Fruit fly (Drosophila melanogaster) whole organism, embryonic: Measurements from ENCODE around the gene PIP82.

Experiments
- Abd-B ChIP-seq: fragments of 200-800 bp; sonication (Bioruptor generic); optimal IDR thresholded peaks from 2 replicates; lab custom pipeline; 2018; ENCODE audit warnings: missing biosample characterization, mild to moderate bottlenecking, missing genetic modification characterization, moderate library complexity
- CG10959 ChIP-seq: fragments of 200-800 bp; sonication (Bioruptor generic); IDR thresholded peaks from 2 replicates; pipeline ENCODE4 v1.3.6; 2022; ENCODE audit warnings: missing biosample characterization, missing genetic modification characterization
- CG13287 ChIP-seq: fragments of 200-800 bp; sonication (Bioruptor generic); IDR thresholded peaks from 2 replicates; pipeline ENCODE4 v1.3.6; 2022; ENCODE audit warnings: missing biosample characterization, missing genetic modification characterization; ENCODE audit not compliant: partially characterized antibody
- CG13424 ChIP-seq: fragments of 200-800 bp; sonication (Bioruptor generic); optimal IDR thresholded peaks from 2 replicates; lab custom pipeline; 2019; ENCODE audit warnings: missing biosample characterization, mild to moderate bottlenecking, missing genetic modification characterization, moderate library complexity
- CG13624 ChIP-seq: fragments of 200-800 bp; sonication (Bioruptor generic); optimal IDR thresholded peaks from 2 replicates; lab custom pipeline; 2016; ENCODE audit warnings: missing biosample characterization, missing genetic modification characterization
- CG14965 ChIP-seq: fragments of 200-800 bp; sonication (Bioruptor generic); optimal IDR thresholded peaks from 2 replicates; lab custom pipeline; 2016; ENCODE audit warnings: missing biosample characterization, missing genetic modification characterization, borderline replicate concordance
- CG15514 ChIP-seq: fragments of 200-800 bp; sonication (Bioruptor generic); optimal IDR thresholded peaks from 3 replicates; lab custom pipeline; 2017; ENCODE audit warnings: missing biosample characterization, missing genetic modification characterization, mild to moderate bottlenecking, moderate library complexity, missing genetic modification reagents
- CG15601 ChIP-seq: fragments of 200-800 bp; sonication (Bioruptor generic); optimal IDR thresholded peaks from 3 replicates; lab custom pipeline; 2019; ENCODE audit warnings: missing biosample characterization, mild to moderate bottlenecking, missing genetic modification characterization, moderate library complexity
- CG16813 ChIP-seq: fragments of 200-800 bp; sonication (Bioruptor generic); IDR thresholded peaks from 3 replicates; pipeline ENCODE4 v1.3.6; 2022; ENCODE audit warnings: missing biosample characterization, missing genetic modification characterization; ENCODE audit not compliant: partially characterized antibody
- CG17568 ChIP-seq: fragments of 200-800 bp; sonication (Bioruptor generic); optimal IDR thresholded peaks from 2 replicates; lab custom pipeline; 2018; ENCODE audit warnings: missing biosample characterization, mild to moderate bottlenecking, missing genetic modification characterization, moderate library complexity
- CG1832 ChIP-seq: fragments of 200-800 bp; sonication (Bioruptor generic); optimal IDR thresholded peaks from 2 replicates; lab custom pipeline; 2017; ENCODE audit warnings: missing biosample characterization, mild to moderate bottlenecking, missing genetic modification characterization, inconsistent platforms
- CG18476 ChIP-seq: fragments of 200-800 bp; sonication (Bioruptor generic); optimal IDR thresholded peaks from 2 replicates; lab custom pipeline; 2016; ENCODE audit warnings: missing biosample characterization, mild to moderate bottlenecking, missing genetic modification characterization
- CG3726 ChIP-seq: fragments of 200-800 bp; sonication (Bioruptor generic); IDR thresholded peaks from 3 replicates; pipeline ENCODE4, ENCODE4 v1.3.6; 2022; ENCODE audit warnings: missing biosample characterization, missing genetic modification characterization
- CG3995 ChIP-seq: fragments of 200-800 bp; sonication (Bioruptor generic); optimal IDR thresholded peaks from 3 replicates; lab custom pipeline; 2016; ENCODE audit warnings: missing biosample characterization, missing genetic modification characterization
- CG4360 ChIP-seq: fragments of 200-800 bp; sonication (Bioruptor generic); IDR thresholded peaks from 2 replicates; pipeline ENCODE4 v1.3.6; 2022; ENCODE audit warnings: missing biosample characterization, missing genetic modification characterization
- CG4730 ChIP-seq: fragments of 200-800 bp; sonication (Bioruptor generic); IDR thresholded peaks from 2 replicates; pipeline ENCODE4 v1.3.6; 2022; ENCODE audit warnings: missing biosample characterization, missing genetic modification characterization
- CG7556 ChIP-seq: fragments of 200-800 bp; sonication (Bioruptor generic); optimal IDR thresholded peaks from 2 replicates; lab custom pipeline; 2017; ENCODE audit warnings: missing biosample characterization, mild to moderate bottlenecking, missing genetic modification characterization
- CG8290 ChIP-seq, 3 experiments: fragments of 200-800 bp; sonication (Bioruptor generic); optimal IDR thresholded peaks; 2 replicates each; lab custom pipeline; 2016 to 2019; ENCODE audit warnings: missing biosample characterization in 3 of 3, missing genetic modification characterization in 3 of 3, mild to moderate bottlenecking in 2 of 3, moderate library complexity in 1 of 3
- CkIIα-i1 ChIP-seq: fragments of 200-800 bp; sonication (Bioruptor generic); IDR thresholded peaks from 2 replicates; pipeline ENCODE4 v1.3.6; 2022; ENCODE audit warnings: missing biosample characterization, missing genetic modification characterization
- D19B ChIP-seq: fragments of 200-800 bp; sonication (Bioruptor generic); optimal IDR thresholded peaks from 2 replicates; lab custom pipeline; 2017; ENCODE audit warnings: missing biosample characterization, mild to moderate bottlenecking, missing genetic modification characterization
- Dbx ChIP-seq: fragments of 200-800 bp; sonication (Bioruptor generic); IDR thresholded peaks from 3 replicates; pipeline ENCODE4 v1.3.6; 2022; ENCODE audit warnings: missing biosample characterization, missing genetic modification characterization
- Deaf1 ChIP-seq: fragments of 200-800 bp; optimal IDR thresholded peaks from 3 replicates; lab custom pipeline; 2019; ENCODE audit warnings: missing biosample characterization, mild to moderate bottlenecking, missing genetic modification characterization, moderate library complexity
- Dek ChIP-seq: fragments of 200-800 bp; sonication (Bioruptor generic); optimal IDR thresholded peaks from 3 replicates; lab custom pipeline; 2019; ENCODE audit warnings: missing biosample characterization, mild to moderate bottlenecking, missing genetic modification characterization, moderate library complexity
- Eip74EF ChIP-seq, 2 experiments: fragments of 200-800 bp in 1 of 2; fragments of >200 bp in 1 of 2; sonication (Bioruptor generic) in 1 of 2; optimal IDR thresholded peaks; 2 replicates each; lab custom pipeline; 2017 to 2019; ENCODE audit warnings: missing biosample characterization in 2 of 2, missing genetic modification characterization in 2 of 2, mild to moderate bottlenecking in 1 of 2, moderate library complexity in 1 of 2
- MTF-1 ChIP-seq: fragments of 200-800 bp; sonication (Bioruptor generic); optimal IDR thresholded peaks from 2 replicates; lab custom pipeline; 2018; ENCODE audit warnings: missing biosample characterization, mild to moderate bottlenecking, missing genetic modification characterization, borderline replicate concordance
- Meics ChIP-seq: fragments of 200-800 bp; sonication (Bioruptor generic); optimal IDR thresholded peaks from 2 replicates; lab custom pipeline; 2017; ENCODE audit warnings: missing biosample characterization, mild to moderate bottlenecking, missing genetic modification characterization
- Ravus ChIP-seq: fragments of 200-800 bp; sonication (Bioruptor generic); IDR thresholded peaks from 2 replicates; pipeline ENCODE4 v1.3.6; 2022; ENCODE audit warnings: missing biosample characterization, missing genetic modification characterization
- Side ChIP-seq: fragments of 200-800 bp; sonication (Bioruptor generic); optimal IDR thresholded peaks from 2 replicates; lab custom pipeline; 2016; ENCODE audit warnings: missing biosample characterization, missing genetic modification characterization
- Sin3A ChIP-seq: fragments of >200 bp; optimal IDR thresholded peaks from 2 replicates; lab custom pipeline; 2018
- Six4 ChIP-seq: fragments of 200-800 bp; sonication (Bioruptor generic); optimal IDR thresholded peaks from 2 replicates; lab custom pipeline; 2016; ENCODE audit warnings: missing biosample characterization, missing genetic modification characterization
- Sry-β ChIP-seq: fragments of 200-800 bp; sonication (Bioruptor generic); optimal IDR thresholded peaks from 2 replicates; lab custom pipeline; 2018; ENCODE audit warnings: missing biosample characterization, mild to moderate bottlenecking, missing genetic modification characterization, moderate library complexity
- Sry-δ ChIP-seq: fragments of 200-800 bp; sonication (Bioruptor generic); optimal IDR thresholded peaks from 2 replicates; lab custom pipeline; 2016; ENCODE audit warnings: missing biosample characterization, missing genetic modification characterization
- TFAM ChIP-seq: fragments of 200-800 bp; sonication (Bioruptor generic); optimal IDR thresholded peaks from 2 replicates; lab custom pipeline; 2017; ENCODE audit warnings: missing biosample characterization, missing genetic modification characterization, inconsistent platforms
- Xrp1 ChIP-seq: fragments of 200-800 bp; sonication (Bioruptor generic); IDR thresholded peaks from 2 replicates; pipeline ENCODE4 v1.3.6; 2022; ENCODE audit warnings: missing biosample characterization, missing genetic modification characterization
- YL-1 ChIP-seq: fragments of 200-800 bp; sonication (Bioruptor generic); optimal IDR thresholded peaks from 3 replicates; lab custom pipeline; 2017; ENCODE audit warnings: missing biosample characterization, mild to moderate bottlenecking, missing genetic modification characterization
- az2 ChIP-seq: fragments of 200-800 bp; sonication (Bioruptor generic); optimal IDR thresholded peaks from 3 replicates; lab custom pipeline; 2016; ENCODE audit warnings: missing biosample characterization, missing genetic modification characterization
- dati ChIP-seq: fragments of 200-800 bp; sonication (Bioruptor generic); IDR thresholded peaks from 2 replicates; pipeline ENCODE4 v1.3.6; 2022; ENCODE audit warnings: missing biosample characterization, missing genetic modification characterization
- dmrt99B ChIP-seq: fragments of 200-800 bp; sonication (Bioruptor generic); optimal IDR thresholded peaks from 2 replicates; lab custom pipeline; 2018; ENCODE audit warnings: missing biosample characterization, mild to moderate bottlenecking, missing genetic modification characterization, moderate library complexity
- eve ChIP-seq, 2 experiments: fragments of >200 bp; optimal IDR thresholded peaks; 2 replicates each; lab custom pipeline; 2017; ENCODE audit warnings: missing biosample characterization in 2 of 2, missing genetic modification characterization in 2 of 2
- grau ChIP-seq: fragments of 200-800 bp; optimal IDR thresholded peaks from 3 replicates; lab custom pipeline; 2019; ENCODE audit warnings: missing biosample characterization, mild to moderate bottlenecking, missing genetic modification characterization, moderate library complexity
- gsb ChIP-seq: fragments of 200-800 bp; sonication (Bioruptor generic); IDR thresholded peaks from 2 replicates; pipeline ENCODE4 v1.3.6; 2022; ENCODE audit warnings: missing biosample characterization, missing genetic modification characterization
- h ChIP-seq: fragments of >200 bp; optimal IDR thresholded peaks from 2 replicates; lab custom pipeline; 2017
- ham ChIP-seq: fragments of 200-800 bp; sonication (Bioruptor generic); IDR thresholded peaks from 2 replicates; pipeline ENCODE4 v1.3.6; 2022; ENCODE audit warnings: missing biosample characterization, missing genetic modification characterization
- lab ChIP-seq: fragments of 200-800 bp; sonication (Bioruptor generic); optimal IDR thresholded peaks from 3 replicates; lab custom pipeline; 2017; ENCODE audit warnings: missing biosample characterization, missing genetic modification characterization, mild to moderate bottlenecking, moderate library complexity, missing genetic modification reagents
- nmo ChIP-seq: fragments of 200-800 bp; sonication (Bioruptor generic); optimal IDR thresholded peaks from 2 replicates; lab custom pipeline; 2018; ENCODE audit warnings: missing biosample characterization, mild to moderate bottlenecking, missing genetic modification characterization, moderate library complexity
- sim ChIP-seq: fragments of 200-800 bp; sonication (Bioruptor generic); IDR thresholded peaks from 2 replicates; pipeline ENCODE4 v1.3.6; 2022; ENCODE audit warnings: missing biosample characterization, missing genetic modification characterization
- sima ChIP-seq: fragments of 200-800 bp; sonication (Bioruptor generic); optimal IDR thresholded peaks from 2 replicates; lab custom pipeline; 2016; ENCODE audit warnings: missing biosample characterization, missing genetic modification characterization
- slou ChIP-seq: fragments of 200-800 bp; sonication (Bioruptor generic); optimal IDR thresholded peaks from 3 replicates; lab custom pipeline; 2016; ENCODE audit warnings: missing biosample characterization, missing genetic modification characterization
- sqz ChIP-seq: fragments of 200-800 bp; sonication (Bioruptor generic); optimal IDR thresholded peaks from 3 replicates; lab custom pipeline; 2018; ENCODE audit warnings: missing biosample characterization, mild to moderate bottlenecking, missing genetic modification characterization
- stc ChIP-seq: fragments of 200-800 bp; sonication (Bioruptor generic); IDR thresholded peaks from 2 replicates; pipeline ENCODE4 v1.3.6; 2022; ENCODE audit warnings: missing biosample characterization, missing genetic modification characterization
- tin ChIP-seq: fragments of 200-800 bp; sonication (Bioruptor generic); optimal IDR thresholded peaks from 3 replicates; lab custom pipeline; 2016; ENCODE audit warnings: missing biosample characterization, missing genetic modification characterization

Gene PIP82

dm6 chrX:8558762-8559172, 29.3 kb upstream of the PIP82 start, which contains the start of gene IntS4 (continued):
- TF ChIP-seq Ravus (GFP tag; lab: Robert Waterston, UW) (no peak), CG15514 (GFP tag; lab: Kevin White, UChicago) (peak; percentile 90), CG3726 (GFP tag; lab: Robert Waterston, UW) (no peak), gsb (GFP tag; lab: Robert Waterston, UW) (no peak), sqz (no peak), stc (GFP tag; lab: Robert Waterston, UW) (no peak), CG13287 (GFP tag; lab: Robert Waterston, UW) (peak; percentile 97), CG13424 (tag; lab: Kevin White, UChicago) (peak; percentile 76), CG3995 (peak; percentile 66), MTF-1 (GFP tag; lab: Kevin White, UChicago) (no peak), CG4360 (GFP tag; lab: Robert Waterston, UW) (0 out of 2 replicates have a peak, but pooled peaks have one; percentile 6), dati (GFP tag; lab: Robert Waterston, UW) (no peak), ham (no peak), Sin3A (lab: Kevin White, UChicago) (peak; percentile 17), Meics (GFP tag; lab: Kevin White, UChicago) (peak; percentile 52), lab (GFP tag; lab: Kevin White, UChicago) (no peak), CG14965 (GFP tag; lab: Kevin White, UChicago) (no peak), slou (GFP tag; lab: Kevin White, UChicago) (peak; percentile 68), Sry-δ (GFP tag; lab: Kevin White, UChicago) (peak; percentile 87), Deaf1 (tag; lab: Kevin White, UChicago) (no peak), CG15601 (peak; percentile 61), CkIIα-i1 (no peak), sim (GFP tag; lab: Robert Waterston, UW) (no peak), sima (GFP tag; lab: Kevin White, UChicago) (no peak), Eip74EF (GFP tag; optimal IDR thresholded peaks at IDR 0.05; lab: Kevin White, UChicago) (no peak), eve (GFP tag; optimal IDR thresholded peaks at IDR 0.05; lab: Kevin White, UChicago) (no peak), Side (GFP tag; lab: Kevin White, UChicago) (no peak), CG8290 (GFP tag; optimal IDR thresholded peaks at IDR 0.05; lab: Kevin White, UChicago) (peak; percentile 62), CG8290 (tag; optimal IDR thresholded peaks at IDR 0.05; lab: Kevin White, UChicago) (peak; percentile 11 to 57), Abd-B (no peak), YL-1 (peak; percentile 65), D19B (GFP tag; lab: Kevin White, UChicago) (no peak), Sry-β (GFP tag; lab: Kevin White, UChicago) (peak; percentile 69), tin (GFP tag; lab: Kevin White, UChicago) (peak; percentile 66), az2 (GFP tag; lab: Kevin White, UChicago) (peak; percentile 59), CG17568 (GFP tag; lab: Kevin White, UChicago) (peak; percentile 41), h (lab: Kevin White, UChicago) (no peak), CG13624 (GFP tag; lab: Kevin White, UChicago) (peak; percentile 33), CG16813 (peak; percentile 96), Dbx (GFP tag; lab: Robert Waterston, UW) (peak; percentile 74), Dek (peak; percentile 61), grau (tag; lab: Kevin White, UChicago) (peak; percentile 72), CG18476 (GFP tag; lab: Kevin White, UChicago) (peak; percentile 44), Xrp1 (GFP tag; lab: Robert Waterston, UW) (peak; percentile 62), CG4730 (GFP tag; lab: Robert Waterston, UW) (peak; percentile 38; the same call in 1 of the 2 replicates), CG1832 (GFP tag; lab: Kevin White, UChicago) (no peak), nmo (GFP tag; lab: Kevin White, UChicago) (peak; percentile 80), TFAM (no peak), CG10959 (GFP tag; lab: Robert Waterston, UW) (peak; percentile 42; the same call in 1 of the 2 replicates), CG7556 (GFP tag; lab: Kevin White, UChicago) (peak; percentile 60), dmrt99B (tag; lab: Kevin White, UChicago) (no peak), Six4 (GFP tag; lab: Kevin White, UChicago) (peak; percentile 20)
